Worm (Caenorhabditis elegans) whole organism, early embryonic: ENCODE data around the gene flp-25.

ENCODE experiments used
- F13C5.2 ChIP-seq: sonication (generic microtip); optimal IDR thresholded peaks from 2 replicates; lab custom pipeline; 2017; ENCODE audit warnings: mild to moderate bottlenecking, missing genetic modification characterization, inconsistent platforms, missing compliant biosample characterization
- ama-1 ChIP-seq: fragments of 150-350 bp; optimal IDR thresholded peaks from 2 replicates; lab custom pipeline; 2014
- ceh-36 ChIP-seq: sonication (generic microtip); optimal IDR thresholded peaks from 2 replicates; lab custom pipeline; 2016; ENCODE audit warnings: missing genetic modification characterization, inconsistent platforms, missing compliant biosample characterization
- ets-7 ChIP-seq: sonication (generic microtip); optimal IDR thresholded peaks from 2 replicates; lab custom pipeline; 2016; ENCODE audit warnings: missing genotype, missing genetic modification characterization, missing compliant biosample characterization
- flt-1 ChIP-seq: fragments of 200-800 bp; sonication (Bioruptor generic); IDR thresholded peaks from 2 replicates; pipeline ENCODE4 v1.3.6; 2022; ENCODE audit warnings: missing genetic modification characterization, missing compliant biosample characterization
- hnd-1 ChIP-seq: sonication (generic microtip); optimal IDR thresholded peaks from 2 replicates; lab custom pipeline; 2016; ENCODE audit warnings: missing genetic modification characterization, missing compliant biosample characterization
- pes-1 ChIP-seq: fragments of 200-800 bp; sonication (Bioruptor generic); IDR thresholded peaks from 2 replicates; pipeline ENCODE4 v1.3.6; 2022; ENCODE audit warnings: missing genetic modification reagents, missing genetic modification characterization, missing compliant biosample characterization
- scrt-1 ChIP-seq: fragments of 200-800 bp; sonication (Bioruptor generic); IDR thresholded peaks from 2 replicates; pipeline ENCODE4 v1.3.6; 2022; ENCODE audit warnings: missing genetic modification characterization, missing compliant biosample characterization
- sea-1 ChIP-seq: fragments of 200-800 bp; sonication (Bioruptor generic); conservative IDR thresholded peaks from 2 replicates; pipeline ENCODE4 v1.3.6; 2022; ENCODE audit warnings: missing genetic modification characterization, missing compliant biosample characterization
- tra-4 ChIP-seq: sonication (generic microtip); optimal IDR thresholded peaks from 2 replicates; lab custom pipeline; 2017; ENCODE audit warnings: missing genetic modification characterization, missing compliant biosample characterization

DNA sequence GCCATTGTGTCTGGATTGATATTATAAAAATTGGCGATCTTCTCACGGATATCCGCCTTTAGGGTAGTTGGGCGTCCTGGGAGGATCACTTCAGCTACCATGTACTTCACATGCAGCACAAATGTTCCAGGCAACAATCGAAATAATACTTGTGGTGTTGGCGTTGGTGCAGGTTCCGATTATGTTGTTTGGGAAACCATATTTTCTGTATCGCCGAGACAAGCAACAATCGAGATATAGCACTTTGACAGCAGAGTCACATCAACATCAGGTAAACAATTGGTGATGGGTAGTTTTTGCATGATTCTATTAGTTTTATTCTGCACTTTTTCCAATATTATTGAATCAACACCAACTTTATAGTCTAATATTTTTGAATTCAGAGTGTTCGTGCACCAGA, 52.0 kb downstream of the flp-25 start, which contains the start of gene T26G10.3:
- TF ChIP-seq sea-1 (GFP tag; lab: Robert Waterston, UW) (no peak), tra-4 (no peak), ama-1 (lab: Kevin White, UChicago) (no peak), scrt-1 (GFP tag; lab: Robert Waterston, UW) (no peak), ceh-36 (tag; lab: Kevin White, UChicago) (no peak), flt-1 (no peak), F13C5.2 (tag; lab: Kevin White, UChicago) (no peak), ets-7 (tag; lab: Kevin White, UChicago) (no peak), pes-1 (GFP tag; lab: Robert Waterston, UW) (no peak), hnd-1 (tag; lab: Kevin White, UChicago) (no peak)
